Fruit fly (Drosophila melanogaster): ENCODE data around the gene CG17032.

DNA sequence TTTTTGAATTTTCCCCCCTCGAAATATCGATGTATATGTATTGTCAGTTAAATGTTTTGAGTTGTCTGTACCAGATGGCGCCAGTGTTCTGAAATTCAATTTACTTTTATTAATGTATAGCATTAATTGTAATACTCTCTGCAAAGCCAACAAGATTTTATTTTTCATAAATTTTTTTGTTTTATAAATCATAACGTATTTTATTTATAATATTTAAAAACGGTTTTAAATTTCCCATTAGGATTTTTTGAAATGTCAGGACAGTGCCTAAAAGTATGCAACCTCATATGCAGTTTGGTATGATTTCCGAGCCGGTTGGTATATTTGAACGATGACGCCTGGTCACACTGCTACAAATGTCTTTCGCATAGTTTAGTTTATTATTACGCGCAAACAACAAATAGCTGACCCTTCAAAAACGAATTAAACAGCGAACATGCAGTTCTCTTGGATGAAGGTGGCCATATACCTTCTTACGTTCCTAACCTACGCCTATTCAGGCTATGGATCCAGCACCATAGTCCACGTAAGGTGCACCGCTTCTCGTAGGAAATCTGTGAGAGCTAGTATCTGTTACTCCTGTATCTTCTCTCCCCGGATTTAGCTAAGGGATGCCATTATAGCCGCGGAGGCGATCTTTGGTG is 3.7 kb upstream of the CG17032 start, which contains the start of the genes Pka-C3 and GXIVsPLA2:
- TF ChIP-seq Vsx2 (GFP tag; optimal IDR thresholded peaks at IDR 0.05; ENCODE audit: partially characterized antibody) (no peak), Dfd (GFP tag; optimal IDR thresholded peaks at IDR 0.05) (no peak), CG9705 (GFP tag; optimal IDR thresholded peaks at IDR 0.05) (no peak), HLH106 (tag; optimal IDR thresholded peaks at IDR 0.05) (no peak), pan (optimal IDR thresholded peaks at IDR 0.05) (no peak), dsf (GFP tag; optimal IDR thresholded peaks at IDR 0.05; ENCODE audit: borderline replicate concordance) (no peak), br (GFP tag; optimal IDR thresholded peaks at IDR 0.05) (no peak), fru (GFP tag; optimal IDR thresholded peaks at IDR 0.05) (no peak), foxo (GFP tag; optimal IDR thresholded peaks at IDR 0.05) (no peak), Jra (GFP tag; optimal IDR thresholded peaks at IDR 0.05) (no peak), tai (GFP tag; optimal IDR thresholded peaks at IDR 0.05) (no peak), Abd-B (GFP tag; optimal IDR thresholded peaks at IDR 0.05) (no peak)
